Fruit fly (Drosophila melanogaster): ENCODE measurements around the gene CG2574.

- TF ChIP-seq Lpt (GFP tag; optimal IDR thresholded peaks at IDR 0.05) (no peak), CG3919 (GFP tag; optimal IDR thresholded peaks at IDR 0.05) (no peak), eg (GFP tag; IDR thresholded peaks at IDR 0.05) (no peak), pdm3 (GFP tag; optimal IDR thresholded peaks at IDR 0.05) (no peak), Ets21C (GFP tag; optimal IDR thresholded peaks at IDR 0.05) (no peak), Sox14 (GFP tag; optimal IDR thresholded peaks at IDR 0.05) (no peak), fd85E (GFP tag; optimal IDR thresholded peaks at IDR 0.05) (no peak), CG32006 (GFP tag; optimal IDR thresholded peaks at IDR 0.05) (no peak), CG11294 (GFP tag; IDR thresholded peaks at IDR 0.05) (no peak), CG16779 (tag; optimal IDR thresholded peaks at IDR 0.05) (no peak), CG9139 (GFP tag; optimal IDR thresholded peaks at IDR 0.05) (no peak), CG6854 (GFP tag; optimal IDR thresholded peaks at IDR 0.05) (no peak), fkh (GFP tag; optimal IDR thresholded peaks at IDR 0.05) (no peak)
Measured at dm6 chrX:12372818-12373217, 35.8 kb upstream of the CG2574 start, which contains the start of gene CG2577.
